Worm (Caenorhabditis elegans): ENCODE data around the gene ZC302.3.

DNA sequence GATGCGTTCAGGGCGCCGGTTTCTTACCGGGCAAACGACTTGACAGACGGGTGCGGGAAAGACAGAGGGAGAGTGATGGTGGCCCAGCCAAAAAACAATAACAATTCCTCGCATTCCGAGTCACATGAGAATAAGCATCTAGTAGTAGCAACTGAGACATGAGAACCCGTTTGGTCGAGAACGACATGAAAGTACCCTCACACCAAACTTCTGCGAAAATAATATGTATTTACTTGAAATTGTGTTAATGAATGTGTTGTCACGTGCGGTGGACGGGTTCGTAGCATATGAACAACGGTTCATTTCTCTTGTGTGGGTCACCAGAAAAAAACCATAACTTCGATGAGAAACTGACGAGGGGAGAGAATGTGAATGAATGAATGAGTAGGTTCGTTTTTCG, 20.4 kb downstream of the ZC302.3 start:
- no peak for TF ChIP-seq elt-2 (tag; optimal IDR thresholded peaks at IDR 0.05)
- no peak for TF ChIP-seq ztf-11 (tag; optimal IDR thresholded peaks at IDR 0.05)
- no peak for TF ChIP-seq lin-39 (tag; optimal IDR thresholded peaks at IDR 0.05)
- TF ChIP-seq fkh-10 (GFP tag; optimal IDR thresholded peaks at IDR 0.05) = no peak
- no peak for TF ChIP-seq nhr-12 (tag; optimal IDR thresholded peaks at IDR 0.05)
- peak; percentile 73 for TF ChIP-seq egl-5 (tag; optimal IDR thresholded peaks at IDR 0.05)
- TF ChIP-seq skn-1 (tag; optimal IDR thresholded peaks at IDR 0.05) = no peak
- TF ChIP-seq snpc-4 (tag; optimal IDR thresholded peaks at IDR 0.05) = no peak
- peak; percentile 1 for TF ChIP-seq nfya-1 (tag; optimal IDR thresholded peaks at IDR 0.05; ENCODE audit: insufficient read depth)
- no peak for TF ChIP-seq tbx-2 (tag; optimal IDR thresholded peaks at IDR 0.05)
- TF ChIP-seq nhr-77 (tag; optimal IDR thresholded peaks at IDR 0.05) = no peak
- no peak for TF ChIP-seq unc-39 (tag; optimal IDR thresholded peaks at IDR 0.05)
- TF ChIP-seq nhr-11 (tag; optimal IDR thresholded peaks at IDR 0.05) = no peak
- TF ChIP-seq ceh-28 (tag; optimal IDR thresholded peaks at IDR 0.05) = no peak

Data from whole organism, L3 larva.